Fruit fly (Drosophila melanogaster) whole organism: Measurements from ENCODE around the gene CG11842.

Source experiments
- CG8478 ChIP-seq: fragments of >200 bp; optimal IDR thresholded peaks from 2 replicates; lab custom pipeline; 2018; ENCODE audit warnings: inconsistent platforms
- Dll ChIP-seq: fragments of >200 bp; optimal IDR thresholded peaks from 2 replicates; lab custom pipeline; 2017
- EcR ChIP-seq, 2 experiments: fragments of >200 bp; optimal IDR thresholded peaks; 2 replicates each; lab custom pipeline; 2017; ENCODE audit warnings: missing biosample characterization in 2 of 2, missing genetic modification characterization in 2 of 2, missing genetic modification reagents in 2 of 2
- pan ChIP-seq: fragments of >200 bp; optimal IDR thresholded peaks from 2 replicates; lab custom pipeline; 2017
- psq ChIP-seq: fragments of >200 bp; optimal IDR thresholded peaks from 2 replicates; lab custom pipeline; 2017
- usp ChIP-seq: fragments of >200 bp; optimal IDR thresholded peaks from 2 replicates; lab custom pipeline; 2017; ENCODE audit warnings: missing biosample characterization, missing genetic modification characterization, mixed read lengths

Gene CG11842

dm6 chr3R:29064682-29065100 lies 12.2 kb downstream of the CG11842 start:
- TF ChIP-seq Dll (lab: Kevin White, UChicago) (peak; percentile 85), pan (lab: Kevin White, UChicago) (no peak), usp (GFP tag; lab: Kevin White, UChicago) (no peak), EcR (GFP tag; optimal IDR thresholded peaks at IDR 0.05; lab: Kevin White, UChicago) (peak in 1 of 2 experiments; percentile 40), CG8478 (lab: Kevin White, UChicago) (no peak), psq (no peak)

dm6 chr3R:29066285-29066684 lies 13.8 kb downstream of the CG11842 start:
- TF ChIP-seq Dll (lab: Kevin White, UChicago) = no peak
- no peak for TF ChIP-seq pan (lab: Kevin White, UChicago)
- no peak for TF ChIP-seq usp (GFP tag; lab: Kevin White, UChicago)
- no peak for TF ChIP-seq CG8478 (lab: Kevin White, UChicago)
- TF ChIP-seq psq = no peak
- no peak for TF ChIP-seq EcR (GFP tag; optimal IDR thresholded peaks at IDR 0.05; lab: Kevin White, UChicago)

dm6 chr3R:29067091-29067490 lies 14.6 kb downstream of the CG11842 start:
- TF ChIP-seq CG8478 (lab: Kevin White, UChicago) = no peak
- no peak for TF ChIP-seq pan (lab: Kevin White, UChicago)
- TF ChIP-seq EcR (GFP tag; optimal IDR thresholded peaks at IDR 0.05; lab: Kevin White, UChicago) = no peak
- no peak for TF ChIP-seq Dll (lab: Kevin White, UChicago)
- TF ChIP-seq usp (GFP tag; lab: Kevin White, UChicago) = no peak
- no peak for TF ChIP-seq psq

DNA sequence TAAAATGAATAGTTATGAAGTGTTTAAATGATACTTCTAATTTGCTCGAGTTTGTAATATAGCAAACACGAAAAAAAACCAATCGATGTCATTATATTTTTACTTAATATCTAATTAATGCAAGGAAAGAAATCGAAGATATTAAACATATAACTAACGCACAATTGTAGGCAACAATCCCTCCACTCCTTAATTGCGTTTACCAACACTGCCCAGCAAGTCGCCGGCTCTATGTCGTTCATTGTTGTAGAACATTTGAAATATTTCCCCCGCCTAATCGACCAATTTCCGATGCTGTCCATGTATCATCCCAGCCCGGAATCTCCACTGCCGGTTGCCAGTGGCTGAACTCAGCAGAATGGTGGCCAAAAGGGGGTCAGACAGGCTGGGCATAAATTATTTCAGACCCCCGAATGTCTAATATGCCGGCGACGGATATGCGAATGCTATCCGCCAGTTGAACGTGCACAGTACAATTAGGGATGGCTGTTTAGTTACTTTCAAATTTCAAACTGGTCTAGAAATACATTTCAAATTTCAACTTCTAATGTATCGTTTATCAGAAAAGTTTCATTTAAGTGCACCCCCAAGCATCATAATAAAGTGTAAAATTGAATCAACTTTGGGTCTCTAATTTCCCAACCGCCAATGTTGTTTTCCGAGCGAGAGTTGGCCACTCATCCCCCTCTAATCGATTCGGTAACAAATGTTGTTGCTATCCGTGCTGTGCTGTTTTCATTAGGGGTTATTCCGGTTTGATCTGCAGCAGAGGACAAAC lies 16.1 kb downstream of the CG11842 start:
- TF ChIP-seq CG8478 (lab: Kevin White, UChicago) (no peak), Dll (lab: Kevin White, UChicago) (no peak), pan (lab: Kevin White, UChicago) (no peak), psq (no peak), usp (GFP tag; lab: Kevin White, UChicago) (no peak), EcR (GFP tag; optimal IDR thresholded peaks at IDR 0.05; lab: Kevin White, UChicago) (no peak)

DNA sequence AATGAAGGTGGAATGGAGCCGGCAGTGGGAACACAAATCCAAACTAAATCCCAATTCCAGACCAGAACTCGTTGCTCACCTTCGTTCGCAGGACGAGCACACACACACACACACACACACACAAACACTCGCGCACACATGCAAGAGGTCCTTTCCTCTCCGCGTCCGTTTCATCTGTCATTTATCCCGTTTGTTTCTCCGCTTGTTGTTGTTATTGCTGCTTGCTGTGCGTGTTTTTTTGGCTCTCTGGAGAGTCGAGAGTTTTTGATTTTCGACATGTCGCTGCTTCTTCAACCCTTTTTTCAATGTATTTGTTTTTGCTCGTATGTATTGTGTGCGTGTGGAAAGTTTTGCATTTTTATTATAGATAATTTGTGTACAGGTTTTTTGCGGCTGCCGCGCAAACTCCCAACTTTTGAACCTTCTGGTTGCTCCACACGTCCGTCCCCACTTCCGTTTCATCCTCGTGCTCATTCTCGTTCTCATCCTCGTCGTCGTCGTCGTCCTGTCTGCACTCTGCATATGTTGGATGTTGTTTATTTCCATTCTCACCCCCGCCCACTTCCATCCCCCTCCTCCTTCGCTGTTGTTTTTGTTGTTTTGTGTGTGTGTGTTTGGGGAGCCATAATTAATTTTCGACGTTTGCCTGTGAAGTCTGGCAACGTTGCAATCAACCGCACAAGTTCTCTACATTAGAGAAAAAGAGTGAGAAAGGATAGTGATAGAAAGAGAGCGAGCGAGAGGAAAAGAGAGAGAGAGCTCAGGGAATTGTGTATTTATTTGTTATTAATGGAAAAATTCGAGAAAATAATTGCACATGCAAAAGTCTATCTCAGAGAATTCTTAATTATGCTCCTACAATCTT lies 17.0 kb downstream of the CG11842 start:
- TF ChIP-seq Dll (lab: Kevin White, UChicago) = no peak
- TF ChIP-seq psq = no peak
- TF ChIP-seq CG8478 (lab: Kevin White, UChicago) = no peak
- TF ChIP-seq usp (GFP tag; lab: Kevin White, UChicago) = no peak
- TF ChIP-seq EcR (GFP tag; optimal IDR thresholded peaks at IDR 0.05; lab: Kevin White, UChicago) = no peak
- no peak for TF ChIP-seq pan (lab: Kevin White, UChicago)

DNA sequence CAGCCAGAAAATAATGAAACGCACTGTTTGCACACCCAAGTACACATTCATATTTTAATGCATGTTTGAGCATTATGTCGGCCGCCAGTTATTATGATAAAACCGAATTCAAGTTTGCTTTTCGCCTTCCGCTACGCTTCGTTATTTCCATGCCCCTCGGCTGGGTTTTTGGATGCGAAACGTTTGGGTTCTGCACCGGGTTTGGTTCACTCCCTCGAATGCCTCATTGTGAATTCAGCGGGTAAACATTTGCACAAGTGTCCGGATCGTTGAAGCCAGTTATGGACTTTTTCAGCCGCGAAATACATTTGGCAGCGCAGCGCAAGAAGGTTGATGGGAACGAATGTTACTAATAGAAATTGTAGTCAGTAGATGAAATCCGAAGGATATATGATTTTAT lies 18.7 kb downstream of the CG11842 start:
- TF ChIP-seq pan (lab: Kevin White, UChicago) (no peak), CG8478 (lab: Kevin White, UChicago) (no peak), psq (no peak), Dll (lab: Kevin White, UChicago) (no peak), EcR (GFP tag; optimal IDR thresholded peaks at IDR 0.05; lab: Kevin White, UChicago) (no peak), usp (GFP tag; lab: Kevin White, UChicago) (no peak)

- TF ChIP-seq EcR (GFP tag; optimal IDR thresholded peaks at IDR 0.05; lab: Kevin White, UChicago) = no peak
- no peak for TF ChIP-seq CG8478 (lab: Kevin White, UChicago)
- TF ChIP-seq psq = no peak
- no peak for TF ChIP-seq Dll (lab: Kevin White, UChicago)
- TF ChIP-seq pan (lab: Kevin White, UChicago) = no peak
- TF ChIP-seq usp (GFP tag; lab: Kevin White, UChicago) = no peak
Observed at dm6 chr3R:29072834-29073233, 20.4 kb downstream of the CG11842 start.

dm6 chr3R:29074001-29074609 lies 21.6 kb downstream of the CG11842 start:
- TF ChIP-seq EcR (GFP tag; optimal IDR thresholded peaks at IDR 0.05; lab: Kevin White, UChicago) (peak in 1 of 2 experiments; percentile 0), CG8478 (lab: Kevin White, UChicago) (no peak)

- TF ChIP-seq usp (GFP tag; lab: Kevin White, UChicago) (no peak), psq (no peak), pan (lab: Kevin White, UChicago) (no peak), Dll (lab: Kevin White, UChicago) (no peak), CG8478 (lab: Kevin White, UChicago) (no peak), EcR (GFP tag; optimal IDR thresholded peaks at IDR 0.05; lab: Kevin White, UChicago) (no peak)
Observed at dm6 chr3R:29075631-29076398, 23.3 kb downstream of the CG11842 start.

dm6 chr3R:29076609-29077008 lies 24.1 kb downstream of the CG11842 start:
- no peak for TF ChIP-seq EcR (GFP tag; optimal IDR thresholded peaks at IDR 0.05; lab: Kevin White, UChicago)
- TF ChIP-seq pan (lab: Kevin White, UChicago) = no peak
- no peak for TF ChIP-seq usp (GFP tag; lab: Kevin White, UChicago)
- TF ChIP-seq CG8478 (lab: Kevin White, UChicago) = no peak
- TF ChIP-seq psq = no peak
- TF ChIP-seq Dll (lab: Kevin White, UChicago) = no peak
